Worm (Caenorhabditis elegans) whole organism, late embryonic: ENCODE measurements around the gene clec-176.

ENCODE experiments used
- pha-2 ChIP-seq: sonication (generic microtip); optimal IDR thresholded peaks from 2 replicates; lab custom pipeline; 2017; ENCODE audit warnings: mild to moderate bottlenecking, missing genetic modification characterization, missing compliant biosample characterization
- pha-4 ChIP-seq: fragments of 150-350 bp; optimal IDR thresholded peaks from 2 replicates; lab custom pipeline; 2018; ENCODE audit warnings: missing biosample characterization, missing genetic modification reagents, missing genetic modification characterization
- ttx-3 ChIP-seq: sonication (generic microtip); optimal IDR thresholded peaks from 2 replicates; lab custom pipeline; 2016; ENCODE audit warnings: missing genetic modification reagents, missing genetic modification characterization, missing compliant biosample characterization

DNA sequence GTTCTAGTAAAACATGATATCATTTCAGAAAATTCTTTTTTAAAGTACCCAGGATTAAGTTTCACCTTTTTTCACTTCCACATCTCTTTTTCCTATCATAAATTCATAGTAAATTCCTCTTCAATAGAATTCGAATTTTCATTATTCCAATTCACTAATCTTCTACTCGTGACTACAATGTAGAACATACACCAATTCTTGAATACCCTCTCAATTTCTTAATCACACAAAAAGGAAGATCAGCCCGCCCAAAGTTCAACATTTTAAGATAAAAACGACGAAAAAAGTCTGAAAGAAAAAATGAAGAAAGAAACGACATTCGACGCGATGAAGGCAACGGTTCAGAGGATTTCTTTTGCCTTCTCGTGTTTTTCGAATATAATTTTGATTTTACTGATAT lies 30.0 kb upstream of the clec-176 start, which contains the start of gene str-163:
- TF ChIP-seq pha-2 (no peak), pha-4 (tag; lab: Kevin White, UChicago) (no peak), ttx-3 (tag; lab: Kevin White, UChicago) (no peak)
